Fruit fly (Drosophila melanogaster) whole organism, embryonic: ENCODE results near the gene CG13258.

Experiments
- Abd-B ChIP-seq: fragments of 200-800 bp; sonication (Bioruptor generic); optimal IDR thresholded peaks from 2 replicates; lab custom pipeline; 2018; ENCODE audit warnings: missing biosample characterization, mild to moderate bottlenecking, missing genetic modification characterization, moderate library complexity
- Blimp-1 ChIP-seq: fragments of 200-800 bp; sonication (Bioruptor generic); optimal IDR thresholded peaks from 3 replicates; lab custom pipeline; 2018; ENCODE audit warnings: missing biosample characterization, missing genetic modification characterization, mild to moderate bottlenecking, moderate library complexity, missing genetic modification reagents
- C15 ChIP-seq: fragments of 200-800 bp; sonication (Bioruptor generic); IDR thresholded peaks from 3 replicates; pipeline ENCODE4 v1.3.6; 2022; ENCODE audit warnings: missing biosample characterization, missing genetic modification characterization
- CG10267 ChIP-seq: fragments of 200-800 bp; sonication (Bioruptor generic); optimal IDR thresholded peaks from 2 replicates; lab custom pipeline; 2018; ENCODE audit warnings: missing biosample characterization, mild to moderate bottlenecking, missing genetic modification characterization, moderate library complexity
- CG11456 ChIP-seq: fragments of 200-800 bp; sonication (Bioruptor generic); IDR thresholded peaks from 3 replicates; pipeline ENCODE4 v1.3.6; 2022; ENCODE audit warnings: missing biosample characterization, missing genetic modification characterization
- CG12219 ChIP-seq: fragments of 200-800 bp; sonication (Bioruptor generic); optimal IDR thresholded peaks from 3 replicates; lab custom pipeline; 2018; ENCODE audit warnings: missing biosample characterization, mild to moderate bottlenecking, missing genetic modification characterization
- CG13424 ChIP-seq: fragments of 200-800 bp; sonication (Bioruptor generic); optimal IDR thresholded peaks from 2 replicates; lab custom pipeline; 2019; ENCODE audit warnings: missing biosample characterization, mild to moderate bottlenecking, missing genetic modification characterization, moderate library complexity
- CG14014 ChIP-seq: fragments of 200-800 bp; sonication (Bioruptor generic); IDR thresholded peaks from 2 replicates; pipeline ENCODE4 v1.3.6; 2022; ENCODE audit warnings: missing biosample characterization, missing genetic modification characterization
- CG17802 ChIP-seq: fragments of 200-800 bp; sonication (Bioruptor generic); optimal IDR thresholded peaks from 2 replicates; lab custom pipeline; 2018; ENCODE audit warnings: missing biosample characterization, mild to moderate bottlenecking, missing genetic modification characterization, moderate library complexity
- CG1832 ChIP-seq: fragments of 200-800 bp; sonication (Bioruptor generic); optimal IDR thresholded peaks from 2 replicates; lab custom pipeline; 2017; ENCODE audit warnings: missing biosample characterization, mild to moderate bottlenecking, missing genetic modification characterization, inconsistent platforms
- CG30403 ChIP-seq: fragments of 200-800 bp; sonication (Bioruptor generic); optimal IDR thresholded peaks from 3 replicates; lab custom pipeline; 2016; ENCODE audit warnings: missing biosample characterization, missing genetic modification characterization
- CG30431 ChIP-seq: fragments of 200-800 bp; sonication (Bioruptor generic); optimal IDR thresholded peaks from 2 replicates; lab custom pipeline; 2017; ENCODE audit warnings: missing biosample characterization, missing genetic modification characterization
- CG33213 ChIP-seq: fragments of 200-800 bp; sonication (Bioruptor generic); optimal IDR thresholded peaks from 3 replicates; lab custom pipeline; 2016; ENCODE audit warnings: missing biosample characterization, missing genetic modification characterization
- CG4404 ChIP-seq: fragments of 200-800 bp; sonication (Bioruptor generic); IDR thresholded peaks from 2 replicates; pipeline ENCODE4 v1.3.6; 2022; ENCODE audit warnings: missing biosample characterization, missing genetic modification characterization
- CG7987 ChIP-seq: fragments of 200-800 bp; sonication (Bioruptor generic); optimal IDR thresholded peaks from 2 replicates; lab custom pipeline; 2018; ENCODE audit warnings: missing biosample characterization, mild to moderate bottlenecking, missing genetic modification characterization, moderate library complexity
- CG9215 ChIP-seq: fragments of 200-800 bp; sonication (Bioruptor generic); IDR thresholded peaks from 2 replicates; pipeline ENCODE4 v1.3.6; 2022; ENCODE audit warnings: missing biosample characterization, missing genetic modification characterization
- CG9817 ChIP-seq: fragments of 200-800 bp; sonication (Bioruptor generic); optimal IDR thresholded peaks from 2 replicates; lab custom pipeline; 2018; ENCODE audit warnings: missing biosample characterization, mild to moderate bottlenecking, missing genetic modification characterization, moderate library complexity
- CTCF ChIP-seq: fragments of 200-800 bp; sonication (Bioruptor generic); optimal IDR thresholded peaks from 2 replicates; lab custom pipeline; 2017; ENCODE audit warnings: missing biosample characterization, mild to moderate bottlenecking, missing genetic modification characterization, moderate library complexity
- Camta ChIP-seq: fragments of 200-800 bp; sonication (Bioruptor generic); optimal IDR thresholded peaks from 2 replicates; lab custom pipeline; 2016; ENCODE audit warnings: missing biosample characterization, missing genetic modification characterization
- CkIIα-i1 ChIP-seq: fragments of 200-800 bp; sonication (Bioruptor generic); IDR thresholded peaks from 2 replicates; pipeline ENCODE4 v1.3.6; 2022; ENCODE audit warnings: missing biosample characterization, missing genetic modification characterization
- D ChIP-seq, 2 experiments: fragments of 200-800 bp in 1 of 2; fragments of >200 bp in 1 of 2; sonication (Bioruptor generic) in 1 of 2; optimal IDR thresholded peaks; 2 replicates in 1 of 2; 3 replicates in 1 of 2; lab custom pipeline; 2017; ENCODE audit warnings: mild to moderate bottlenecking in 1 of 2, missing biosample characterization in 1 of 2, missing genetic modification characterization in 1 of 2, missing genetic modification reagents in 1 of 2
- Dip3 ChIP-seq: fragments of 200-800 bp; sonication (Bioruptor generic); optimal IDR thresholded peaks from 3 replicates; lab custom pipeline; 2016; ENCODE audit warnings: missing biosample characterization, missing genetic modification characterization
- GATAe ChIP-seq: fragments of 200-800 bp; sonication (Bioruptor generic); conservative IDR thresholded peaks from 2 replicates; pipeline ENCODE4 v1.3.6; 2022; ENCODE audit warnings: missing biosample characterization, missing genetic modification characterization
- H15 ChIP-seq: fragments of 200-800 bp; sonication (Bioruptor generic); IDR thresholded peaks from 3 replicates; pipeline ENCODE4 v1.3.6; 2022; ENCODE audit warnings: missing biosample characterization, missing genetic modification characterization
- HLHmδ ChIP-seq: fragments of 200-800 bp; sonication (Bioruptor generic); optimal IDR thresholded peaks from 2 replicates; lab custom pipeline; 2018; ENCODE audit warnings: missing biosample characterization, mild to moderate bottlenecking, missing genetic modification characterization, moderate library complexity
- MBD-R2 ChIP-seq: fragments of 200-800 bp; sonication (Bioruptor generic); IDR thresholded peaks from 2 replicates; pipeline ENCODE4 v1.3.6; 2022; ENCODE audit warnings: missing biosample characterization, missing genetic modification characterization
- NFAT ChIP-seq: fragments of 200-800 bp; sonication (Bioruptor generic); IDR thresholded peaks from 2 replicates; pipeline ENCODE4 v1.3.6; 2022; ENCODE audit warnings: missing biosample characterization, missing genetic modification characterization
- Nf-YB ChIP-seq: fragments of 200-800 bp; sonication (Bioruptor generic); optimal IDR thresholded peaks from 3 replicates; lab custom pipeline; 2019; ENCODE audit warnings: missing biosample characterization, mild to moderate bottlenecking, missing genetic modification characterization, moderate library complexity
- Pdp1 ChIP-seq, 2 experiments: fragments of 200-800 bp; sonication (Bioruptor generic); optimal IDR thresholded peaks; 3 replicates each; lab custom pipeline; 2016; ENCODE audit warnings: missing biosample characterization in 2 of 2, missing genetic modification characterization in 2 of 2, mild to moderate bottlenecking in 1 of 2, moderate library complexity in 1 of 2
- Sry-β ChIP-seq: fragments of 200-800 bp; sonication (Bioruptor generic); optimal IDR thresholded peaks from 2 replicates; lab custom pipeline; 2018; ENCODE audit warnings: missing biosample characterization, mild to moderate bottlenecking, missing genetic modification characterization, moderate library complexity
- abd-A ChIP-seq: fragments of 200-800 bp; sonication (Bioruptor generic); optimal IDR thresholded peaks from 3 replicates; lab custom pipeline; 2019; ENCODE audit warnings: missing biosample characterization, mild to moderate bottlenecking, missing genetic modification characterization, moderate library complexity
- ara ChIP-seq: fragments of 200-800 bp; sonication (Bioruptor generic); IDR thresholded peaks from 2 replicates; pipeline ENCODE4 v1.3.6; 2022; ENCODE audit warnings: missing biosample characterization, missing genetic modification characterization
- ase ChIP-seq: fragments of 200-800 bp; sonication (Bioruptor generic); IDR thresholded peaks from 3 replicates; pipeline ENCODE4 v1.3.6; 2022; ENCODE audit warnings: missing biosample characterization, missing genetic modification characterization
- bigmax ChIP-seq: fragments of 200-800 bp; sonication (Bioruptor generic); optimal IDR thresholded peaks from 2 replicates; lab custom pipeline; 2018; ENCODE audit warnings: missing biosample characterization, mild to moderate bottlenecking, missing genetic modification characterization
- cas ChIP-seq: fragments of 200-800 bp; sonication (Bioruptor generic); IDR thresholded peaks from 2 replicates; pipeline ENCODE4 v1.3.6; 2022; ENCODE audit warnings: missing biosample characterization, missing genetic modification characterization
- cg ChIP-seq: fragments of 200-800 bp; sonication (Bioruptor generic); optimal IDR thresholded peaks from 3 replicates; lab custom pipeline; 2019; ENCODE audit warnings: missing biosample characterization, mild to moderate bottlenecking, missing genetic modification characterization, moderate library complexity
- crp ChIP-seq, 2 experiments: fragments of 200-800 bp; sonication (Bioruptor generic); optimal IDR thresholded peaks; 2 replicates in 1 of 2; 3 replicates in 1 of 2; lab custom pipeline; 2017; ENCODE audit warnings: missing biosample characterization in 2 of 2, missing genetic modification characterization in 2 of 2, mild to moderate bottlenecking in 1 of 2, moderate library complexity in 1 of 2
- cwo ChIP-seq: fragments of 200-800 bp; sonication (Bioruptor generic); optimal IDR thresholded peaks from 3 replicates; lab custom pipeline; 2017; ENCODE audit warnings: missing biosample characterization, missing genetic modification characterization, mild to moderate bottlenecking, moderate library complexity, missing genetic modification reagents
- ftz-f1 ChIP-seq: fragments of 200-800 bp; sonication (Bioruptor generic); optimal IDR thresholded peaks from 2 replicates; lab custom pipeline; 2016; ENCODE audit warnings: missing biosample characterization, missing genetic modification characterization
- grn ChIP-seq: fragments of 200-800 bp; sonication (Bioruptor generic); optimal IDR thresholded peaks from 3 replicates; lab custom pipeline; 2017; ENCODE audit warnings: missing biosample characterization, missing genetic modification characterization
- her ChIP-seq: fragments of 200-800 bp; sonication (Bioruptor generic); optimal IDR thresholded peaks from 2 replicates; lab custom pipeline; 2016; ENCODE audit warnings: missing biosample characterization, missing genetic modification characterization
- hkb ChIP-seq, 2 experiments: fragments of 200-800 bp in 1 of 2; fragments of >200 bp in 1 of 2; sonication (Bioruptor generic) in 1 of 2; IDR thresholded peaks in 1 of 2; optimal IDR thresholded peaks in 1 of 2; 2 replicates each; pipeline versions ENCODE4 v1.3.6 to Lab custom; 2017 to 2022; ENCODE audit warnings: missing biosample characterization in 1 of 2, missing genetic modification characterization in 1 of 2
- kay ChIP-seq: fragments of 200-800 bp; sonication (Bioruptor generic); optimal IDR thresholded peaks from 2 replicates; lab custom pipeline; 2016; ENCODE audit warnings: missing biosample characterization, missing genetic modification characterization
- kni ChIP-seq: fragments of 200-800 bp; sonication (Bioruptor generic); optimal IDR thresholded peaks from 3 replicates; lab custom pipeline; 2017; ENCODE audit warnings: mild to moderate bottlenecking, missing biosample characterization, missing genetic modification reagents, missing genetic modification characterization
- pum ChIP-seq: fragments of 200-800 bp; sonication (Bioruptor generic); optimal IDR thresholded peaks from 2 replicates; lab custom pipeline; 2016; ENCODE audit warnings: missing biosample characterization, missing genetic modification characterization
- ranshi ChIP-seq: fragments of 200-800 bp; sonication (Bioruptor generic); IDR thresholded peaks from 2 replicates; pipeline ENCODE4 v1.3.6; 2022; ENCODE audit warnings: missing biosample characterization, missing genetic modification characterization
- salm ChIP-seq: fragments of 200-800 bp; sonication (Bioruptor generic); optimal IDR thresholded peaks from 2 replicates; lab custom pipeline; 2018; ENCODE audit warnings: missing biosample characterization, mild to moderate bottlenecking, missing genetic modification characterization
- scrt ChIP-seq: fragments of 200-800 bp; sonication (Bioruptor generic); optimal IDR thresholded peaks from 2 replicates; lab custom pipeline; 2018; ENCODE audit warnings: missing biosample characterization, mild to moderate bottlenecking, missing genetic modification characterization, moderate library complexity
- sr ChIP-seq: fragments of 200-800 bp; sonication (Bioruptor generic); IDR thresholded peaks from 3 replicates; pipeline ENCODE4 v1.3.6; 2022; ENCODE audit warnings: missing biosample characterization, missing genetic modification characterization
- z ChIP-seq: fragments of 200-800 bp; sonication (Bioruptor generic); IDR thresholded peaks from 3 replicates; pipeline ENCODE4 v1.3.6; 2022; ENCODE audit warnings: missing biosample characterization, missing genetic modification characterization

CG13258 gene

dm6 chr2L:16287006-16287601 lies 5.7 kb downstream of the CG13258 start (continued):
- TF ChIP-seq CG17802 (tag; lab: Kevin White, UChicago) (no peak), HLHmδ (no peak), Dip3 (GFP tag; lab: Kevin White, UChicago) (no peak), ase (GFP tag; lab: Robert Waterston, UW) (no peak), salm (tag; lab: Kevin White, UChicago) (no peak), abd-A (tag; lab: Kevin White, UChicago) (no peak), ara (GFP tag; lab: Robert Waterston, UW) (no peak), CG33213 (GFP tag; lab: Kevin White, UChicago) (no peak), ftz-f1 (GFP tag; lab: Kevin White, UChicago) (no peak), H15 (GFP tag; lab: Robert Waterston, UW) (no peak), CkIIα-i1 (GFP tag; lab: Robert Waterston, UW) (no peak), C15 (GFP tag; lab: Robert Waterston, UW) (no peak), CG14014 (GFP tag; lab: Robert Waterston, UW) (no peak), NFAT (no peak), scrt (GFP tag; lab: Kevin White, UChicago) (no peak), Abd-B (no peak), CG1832 (peak; percentile 85), cwo (GFP tag; lab: Kevin White, UChicago) (no peak), CG7987 (GFP tag; lab: Kevin White, UChicago) (no peak), Nf-YB (no peak), CG13424 (tag; lab: Kevin White, UChicago) (no peak), sr (GFP tag; lab: Robert Waterston, UW) (no peak), pum (GFP tag; lab: Kevin White, UChicago) (no peak), Sry-β (no peak), cas (no peak), her (GFP tag; lab: Kevin White, UChicago) (no peak), cg (GFP tag; lab: Kevin White, UChicago) (peak; percentile 73), CG4404 (GFP tag; lab: Robert Waterston, UW) (no peak), z (GFP tag; lab: Robert Waterston, UW) (no peak), Camta (GFP tag; lab: Kevin White, UChicago) (no peak), CG9215 (GFP tag; lab: Robert Waterston, UW) (no peak), GATAe (GFP tag; lab: Robert Waterston, UW) (no peak), hkb (optimal IDR thresholded peaks at IDR 0.05; lab: Kevin White, UChicago) (no peak), hkb (GFP tag; IDR thresholded peaks at IDR 0.05; lab: Robert Waterston, UW) (no peak), CG30403 (GFP tag; lab: Kevin White, UChicago) (no peak), ranshi (GFP tag; lab: Robert Waterston, UW) (no peak), grn (GFP tag; lab: Kevin White, UChicago) (no peak), CG11456 (GFP tag; lab: Robert Waterston, UW) (no peak), CG30431 (no peak), kni (peak; percentile 61), Blimp-1 (no peak), D (optimal IDR thresholded peaks at IDR 0.05; lab: Kevin White, UChicago) (peak; percentile 17), D (GFP tag; optimal IDR thresholded peaks at IDR 0.05; lab: Kevin White, UChicago) (no peak), kay (GFP tag; lab: Kevin White, UChicago) (no peak), CTCF (GFP tag; lab: Kevin White, UChicago) (no peak), bigmax (GFP tag; lab: Kevin White, UChicago) (no peak), CG12219 (GFP tag; lab: Kevin White, UChicago) (no peak), Pdp1 (GFP tag; optimal IDR thresholded peaks at IDR 0.05; lab: Kevin White, UChicago) (no peak), CG9817 (tag; lab: Kevin White, UChicago) (no peak), MBD-R2 (no peak), crp (GFP tag; optimal IDR thresholded peaks at IDR 0.05; lab: Kevin White, UChicago) (peak; percentile 61 to 82), CG10267 (tag; lab: Kevin White, UChicago) (no peak)
